Fruit fly (Drosophila melanogaster): ENCODE data around the gene CG13893.

DNA sequence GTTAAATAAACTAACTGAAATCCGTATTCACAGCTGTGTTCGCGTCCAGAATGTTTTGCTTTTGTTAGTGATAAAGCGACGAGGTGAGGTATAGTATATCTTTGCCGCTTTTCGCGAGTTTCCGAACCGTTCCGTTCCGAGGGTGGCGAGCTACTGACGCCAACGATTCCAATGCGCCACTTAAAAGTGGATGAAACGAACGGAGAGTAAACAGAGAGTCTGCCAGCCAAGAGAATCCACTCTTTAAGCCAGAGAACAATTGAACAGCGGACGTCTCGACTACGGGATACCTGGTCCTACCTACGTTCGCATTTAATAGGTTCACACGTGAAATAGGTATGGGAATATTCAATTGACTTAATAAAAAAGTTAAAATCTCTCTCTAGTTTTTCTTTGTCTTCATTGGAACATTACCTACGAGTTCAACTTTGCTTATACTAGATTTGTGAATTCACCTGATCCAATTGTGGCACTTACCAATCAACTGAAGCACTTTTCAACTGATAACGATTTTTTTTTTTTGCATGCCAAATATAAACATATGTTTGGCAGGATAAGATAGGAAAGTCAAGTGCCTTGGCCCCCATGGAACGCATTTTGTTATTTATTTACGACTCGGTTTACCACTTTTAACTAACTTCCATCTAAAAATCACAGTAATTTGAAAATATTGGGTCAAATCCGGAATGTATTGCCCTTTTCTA is at the start of gene CG13893:
- no peak for TF ChIP-seq Blimp-1 (GFP tag; optimal IDR thresholded peaks at IDR 0.05)
- peak; percentile 54 to 74 for TF ChIP-seq ss (GFP tag; optimal IDR thresholded peaks at IDR 0.05)
- TF ChIP-seq CG6163 (GFP tag; IDR thresholded peaks at IDR 0.05) = peak; percentile 69
- no peak for TF ChIP-seq CG11294 (GFP tag; IDR thresholded peaks at IDR 0.05)
- TF ChIP-seq spab (GFP tag; optimal IDR thresholded peaks at IDR 0.05) = no peak
- no peak for TF ChIP-seq dac (GFP tag; optimal IDR thresholded peaks at IDR 0.05)
- no peak for TF ChIP-seq Hr4 (GFP tag; optimal IDR thresholded peaks at IDR 0.05)

Measured in whole organism, prepupa.